Worm (Caenorhabditis elegans) whole organism, L3 larva: ENCODE results near the gene F14D7.8.

Source experiments
- ama-1 ChIP-seq: fragments of 150-350 bp; optimal IDR thresholded peaks from 2 replicates; lab custom pipeline; 2018
- ceh-28 ChIP-seq: fragments of 150-350 bp; optimal IDR thresholded peaks from 2 replicates; lab custom pipeline; 2014; ENCODE audit warnings: missing biosample characterization, missing genetic modification reagents, missing genetic modification characterization
- elt-1 ChIP-seq: fragments of 150-350 bp; optimal IDR thresholded peaks from 2 replicates; lab custom pipeline; 2014; ENCODE audit warnings: missing biosample characterization, missing genetic modification characterization
- elt-2 ChIP-seq: sonication (generic microtip); optimal IDR thresholded peaks from 2 replicates; lab custom pipeline; 2016; ENCODE audit warnings: missing genetic modification reagents, mild to moderate bottlenecking, missing genetic modification characterization, missing compliant biosample characterization
- lin-39 ChIP-seq: fragments of 150-350 bp; optimal IDR thresholded peaks from 2 replicates; lab custom pipeline; 2018; ENCODE audit warnings: missing biosample characterization, missing genetic modification reagents, missing genetic modification characterization
- nhr-28 ChIP-seq: fragments of 150-350 bp; optimal IDR thresholded peaks from 2 replicates; lab custom pipeline; 2014; ENCODE audit warnings: missing biosample characterization, missing genetic modification characterization
- pqm-1 ChIP-seq: fragments of 150-350 bp; optimal IDR thresholded peaks from 2 replicates; lab custom pipeline; 2017; ENCODE audit warnings: missing biosample characterization, missing genetic modification characterization, inconsistent platforms
- tbx-2 ChIP-seq: sonication (generic microtip); optimal IDR thresholded peaks from 2 replicates; lab custom pipeline; 2016; ENCODE audit warnings: mild to moderate bottlenecking, missing genetic modification characterization, missing compliant biosample characterization
- unc-62 ChIP-seq: fragments of 150-350 bp; sonication (generic microtip); optimal IDR thresholded peaks from 4 replicates; lab custom pipeline; 2014; ENCODE audit warnings: missing biosample characterization, missing genetic modification reagents, missing genetic modification characterization
- ztf-11 ChIP-seq: fragments of 150-350 bp; optimal IDR thresholded peaks from 2 replicates; lab custom pipeline; 2014; ENCODE audit warnings: missing biosample characterization, missing genetic modification characterization

ce11 chrV:14270729-14271128 lies 41.9 kb downstream of the F14D7.8 start, which contains the start of gene F40G12.5:
- TF ChIP-seq lin-39 (tag; lab: Kevin White, UChicago) = no peak
- no peak for TF ChIP-seq ceh-28 (tag; lab: Kevin White, UChicago)
- no peak for TF ChIP-seq elt-2 (tag; lab: Kevin White, UChicago)
- TF ChIP-seq tbx-2 (tag; lab: Kevin White, UChicago) = no peak
- TF ChIP-seq ztf-11 (tag; lab: Kevin White, UChicago) = no peak
- TF ChIP-seq pqm-1 (tag; lab: Kevin White, UChicago) = no peak
- no peak for TF ChIP-seq ama-1 (lab: Kevin White, UChicago)
- TF ChIP-seq nhr-28 (tag; lab: Kevin White, UChicago) = no peak
- no peak for TF ChIP-seq elt-1 (tag; lab: Kevin White, UChicago)
- TF ChIP-seq unc-62 = no peak
